Worm (Caenorhabditis elegans): ENCODE results near the gene prx-5.

DNA sequence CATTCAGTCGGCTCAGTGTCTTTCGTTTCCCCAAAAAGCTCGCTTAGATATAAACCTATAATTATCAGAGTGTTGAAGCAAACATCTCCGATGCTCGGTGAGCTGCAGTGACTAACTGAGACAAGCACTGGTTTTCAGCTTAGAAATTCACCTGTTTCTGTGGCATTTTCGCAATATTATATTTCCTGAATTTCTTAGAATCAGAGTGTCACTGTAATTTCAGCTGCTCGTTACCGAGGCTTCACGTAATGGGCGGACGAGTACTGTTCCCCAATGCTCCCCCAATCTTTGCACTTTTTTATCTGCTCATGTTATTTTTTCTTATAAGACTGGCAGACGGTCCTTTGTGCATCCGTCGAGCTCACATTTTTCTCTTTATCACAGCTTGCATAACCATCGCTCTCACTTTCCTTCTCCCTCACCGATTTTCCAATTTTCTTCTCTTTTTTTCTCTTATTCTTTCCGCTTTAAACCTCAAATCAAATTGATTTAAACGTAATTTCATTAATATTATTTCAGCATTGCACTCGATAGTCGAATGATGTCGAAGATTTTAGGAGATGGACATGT lies 17.4 kb downstream of the prx-5 start, which contains the start of gene trcs-2:
- no peak for TF ChIP-seq nhr-11 (tag; optimal IDR thresholded peaks at IDR 0.05)
- no peak for TF ChIP-seq ceh-30 (tag; optimal IDR thresholded peaks at IDR 0.05)
- no peak for TF ChIP-seq hlh-15 (tag; optimal IDR thresholded peaks at IDR 0.05)
- no peak for TF ChIP-seq odd-2 (tag; optimal IDR thresholded peaks at IDR 0.05)
- no peak for TF ChIP-seq ceh-48 (tag; optimal IDR thresholded peaks at IDR 0.05)
- TF ChIP-seq lin-11 (tag; optimal IDR thresholded peaks at IDR 0.05) = no peak

Measured in whole organism, late embryonic.